Worm (Caenorhabditis elegans): ENCODE results near the gene F16G10.7.

The F16G10.7 gene

DNA sequence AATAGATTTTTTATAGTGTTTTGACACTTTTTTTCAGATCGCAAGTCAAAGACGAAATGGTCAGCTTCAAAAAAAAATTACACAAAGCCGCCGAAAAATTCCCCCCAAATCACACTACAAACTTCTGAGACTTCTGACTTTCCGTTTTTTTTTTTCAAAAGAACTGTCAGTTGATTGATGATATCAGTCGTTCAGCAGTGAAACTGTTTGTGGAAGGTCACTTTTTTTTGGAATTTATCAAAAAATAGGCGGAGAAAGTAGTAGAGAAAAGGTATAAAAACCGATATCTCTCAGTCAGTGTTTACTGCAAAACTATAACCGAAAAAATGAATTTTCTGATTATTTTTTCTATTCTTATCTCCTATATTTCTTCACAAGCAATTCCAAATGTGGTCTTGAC is 27.1 kb downstream of the F16G10.7 start, which contains the start of gene F43C11.3:
F43C11.3 (plus strand) TSS at position 301 of the 400 bp plus-strand sequence.
- no peak for TF ChIP-seq tra-4 (tag; optimal IDR thresholded peaks at IDR 0.05)
- no peak for TF ChIP-seq ama-1 (optimal IDR thresholded peaks at IDR 0.05)
- no peak for TF ChIP-seq hmbx-1 (tag; optimal IDR thresholded peaks at IDR 0.05)
- TF ChIP-seq tbx-37 (GFP tag; conservative IDR thresholded peaks at IDR 0.05), result no peak
- TF ChIP-seq pes-1 (GFP tag; IDR thresholded peaks at IDR 0.05), result no peak
- no peak for TF ChIP-seq flt-1 (GFP tag; IDR thresholded peaks at IDR 0.05)
- TF ChIP-seq B0310.2 (tag; optimal IDR thresholded peaks at IDR 0.05), result no peak
- TF ChIP-seq tbx-11 (GFP tag; IDR thresholded peaks at IDR 0.05), result no peak
- TF ChIP-seq F13C5.2 (tag; optimal IDR thresholded peaks at IDR 0.05), result no peak
- no peak for TF ChIP-seq aly-1 (tag; optimal IDR thresholded peaks at IDR 0.05)
- no peak for TF ChIP-seq hnd-1 (tag; optimal IDR thresholded peaks at IDR 0.05)
- TF ChIP-seq scrt-1 (GFP tag; IDR thresholded peaks at IDR 0.05), result no peak
- no peak for TF ChIP-seq ceh-13 (GFP tag; optimal IDR thresholded peaks at IDR 0.05)
- TF ChIP-seq ceh-36 (tag; optimal IDR thresholded peaks at IDR 0.05), result no peak
- no peak for TF ChIP-seq hmg-4 (GFP tag; optimal IDR thresholded peaks at IDR 0.05)
- no peak for TF ChIP-seq ets-7 (tag; optimal IDR thresholded peaks at IDR 0.05)
- TF ChIP-seq sea-1 (GFP tag; conservative IDR thresholded peaks at IDR 0.05), result no peak

DNA sequence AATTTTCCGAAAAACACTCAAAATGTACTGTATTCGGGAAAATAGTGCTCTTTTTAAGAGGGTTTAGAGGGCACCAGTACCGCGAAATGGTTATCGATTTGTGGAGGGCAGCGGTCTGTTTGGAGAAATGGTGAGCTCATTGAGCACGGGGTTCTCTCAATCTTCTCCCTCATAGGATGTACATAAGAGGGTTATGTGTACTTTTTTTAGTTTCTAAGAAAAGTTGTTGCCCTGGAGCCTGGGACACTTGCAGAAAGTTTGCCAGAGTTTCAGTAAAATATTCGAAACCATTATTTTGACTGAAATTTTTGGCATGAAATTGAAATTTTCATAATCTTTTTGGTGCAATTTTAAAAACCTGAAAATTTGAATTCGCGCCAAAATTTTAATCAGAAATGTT is 27.5 kb downstream of the F16G10.7 start, which contains the start of gene F43C11.10:
F43C11.10 (minus strand) TSS at position 101 of the 400 bp plus-strand sequence.
- TF ChIP-seq ets-7 (tag; optimal IDR thresholded peaks at IDR 0.05), result no peak

DNA sequence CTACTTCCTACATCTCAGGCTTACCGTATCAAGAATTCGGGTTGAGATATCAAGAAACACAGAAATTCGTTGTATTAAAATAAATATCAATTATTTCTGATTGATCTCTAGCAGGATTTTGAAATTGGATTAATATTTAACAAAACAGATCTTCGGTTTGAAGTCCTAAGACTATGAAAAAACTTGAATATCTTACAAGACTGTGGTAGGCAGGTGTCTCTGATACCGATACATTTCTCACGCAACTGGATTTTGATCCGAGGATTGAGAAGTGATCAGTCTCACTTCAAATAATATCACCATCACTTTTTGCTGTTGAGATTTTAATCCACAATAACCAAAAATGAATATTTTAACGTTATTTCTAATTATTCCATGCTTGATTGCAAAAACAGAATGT is 33.4 kb downstream of the F16G10.7 start, which contains the start of gene F43C11.4:
F43C11.4 (plus strand) TSS at position 301 of the 400 bp plus-strand sequence.
- no peak for TF ChIP-seq ama-1 (optimal IDR thresholded peaks at IDR 0.05)
- TF ChIP-seq hmg-4 (GFP tag; optimal IDR thresholded peaks at IDR 0.05), result no peak
- no peak for TF ChIP-seq hmbx-1 (tag; optimal IDR thresholded peaks at IDR 0.05)
- no peak for TF ChIP-seq flt-1 (GFP tag; IDR thresholded peaks at IDR 0.05)

DNA sequence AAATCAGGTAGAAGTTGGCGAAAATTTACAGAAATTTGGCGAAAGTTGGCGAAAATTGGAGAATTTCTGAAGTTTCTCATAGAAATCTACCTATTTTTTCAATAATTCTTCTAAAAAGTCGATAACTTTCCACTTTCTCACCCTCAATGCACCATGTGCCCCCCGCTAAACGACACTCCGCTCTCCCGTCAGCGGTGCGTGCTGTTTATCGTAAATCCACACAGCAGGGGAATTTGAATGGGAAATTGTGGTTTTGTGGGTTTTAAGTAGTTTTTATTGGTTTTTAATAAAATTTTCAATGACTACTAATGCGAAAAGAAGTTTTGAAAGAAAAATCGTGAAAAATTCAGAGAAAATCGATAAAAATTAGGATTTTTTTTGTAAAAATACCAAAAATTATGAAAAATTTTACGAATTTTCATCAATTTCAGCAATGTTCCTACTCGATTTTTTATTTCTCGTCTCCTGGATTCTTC is 38.0 kb downstream of the F16G10.7 start, which contains the start of gene F43C11.6:
F43C11.6 (plus strand) TSS at position 426 of the 476 bp plus-strand sequence.
- no peak for TF ChIP-seq pes-1 (GFP tag; IDR thresholded peaks at IDR 0.05)
- no peak for TF ChIP-seq ama-1 (optimal IDR thresholded peaks at IDR 0.05)
- TF ChIP-seq ets-7 (tag; optimal IDR thresholded peaks at IDR 0.05), result no peak
- no peak for TF ChIP-seq tra-4 (tag; optimal IDR thresholded peaks at IDR 0.05)
- no peak for TF ChIP-seq B0310.2 (tag; optimal IDR thresholded peaks at IDR 0.05)
- TF ChIP-seq sea-1 (GFP tag; conservative IDR thresholded peaks at IDR 0.05), result no peak
- no peak for TF ChIP-seq ceh-13 (GFP tag; optimal IDR thresholded peaks at IDR 0.05)
- TF ChIP-seq ceh-36 (tag; optimal IDR thresholded peaks at IDR 0.05), result no peak
- no peak for TF ChIP-seq F13C5.2 (tag; optimal IDR thresholded peaks at IDR 0.05)
- TF ChIP-seq scrt-1 (GFP tag; IDR thresholded peaks at IDR 0.05), result no peak
- TF ChIP-seq hnd-1 (tag; optimal IDR thresholded peaks at IDR 0.05), result no peak
- TF ChIP-seq aly-1 (tag; optimal IDR thresholded peaks at IDR 0.05), result no peak
- no peak for TF ChIP-seq tbx-37 (GFP tag; conservative IDR thresholded peaks at IDR 0.05)
- TF ChIP-seq flt-1 (GFP tag; IDR thresholded peaks at IDR 0.05), result no peak
- TF ChIP-seq hmg-4 (GFP tag; optimal IDR thresholded peaks at IDR 0.05), result no peak
- TF ChIP-seq tbx-11 (GFP tag; IDR thresholded peaks at IDR 0.05), result no peak
- no peak for TF ChIP-seq hmbx-1 (tag; optimal IDR thresholded peaks at IDR 0.05)

DNA sequence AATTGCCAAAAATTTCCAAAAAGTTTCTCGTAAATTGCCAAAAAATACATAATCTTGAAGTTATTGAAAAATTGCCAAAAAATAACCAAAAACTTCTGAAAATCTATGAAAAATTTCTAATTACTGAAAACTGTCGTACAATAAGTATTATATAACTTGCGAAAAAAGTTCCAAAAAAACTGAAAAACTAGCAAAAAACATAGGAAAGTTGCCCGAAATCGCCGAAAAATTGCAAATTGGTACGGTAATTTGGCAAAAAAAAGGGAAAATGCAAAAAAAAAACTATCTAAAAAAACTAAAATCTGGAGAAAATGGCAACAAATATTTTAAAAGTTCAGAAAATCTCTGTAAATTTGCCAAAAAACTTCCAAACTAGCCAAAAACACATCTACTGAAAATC is 38.6 kb downstream of the F16G10.7 start, which contains the start of gene enri-1:
enri-1 (minus strand) TSS at position 101 of the 400 bp plus-strand sequence.
- TF ChIP-seq aly-1 (tag; optimal IDR thresholded peaks at IDR 0.05) (no peak), tbx-11 (GFP tag; IDR thresholded peaks at IDR 0.05) (no peak), ceh-36 (tag; optimal IDR thresholded peaks at IDR 0.05) (no peak), hmbx-1 (tag; optimal IDR thresholded peaks at IDR 0.05) (no peak), F13C5.2 (tag; optimal IDR thresholded peaks at IDR 0.05) (no peak), B0310.2 (tag; optimal IDR thresholded peaks at IDR 0.05) (no peak), flt-1 (GFP tag; IDR thresholded peaks at IDR 0.05) (no peak), ama-1 (optimal IDR thresholded peaks at IDR 0.05) (no peak), scrt-1 (GFP tag; IDR thresholded peaks at IDR 0.05) (no peak), pes-1 (GFP tag; IDR thresholded peaks at IDR 0.05) (no peak), hmg-4 (GFP tag; optimal IDR thresholded peaks at IDR 0.05) (no peak), ets-7 (tag; optimal IDR thresholded peaks at IDR 0.05) (no peak), tra-4 (tag; optimal IDR thresholded peaks at IDR 0.05) (no peak), hnd-1 (tag; optimal IDR thresholded peaks at IDR 0.05) (no peak), tbx-37 (GFP tag; conservative IDR thresholded peaks at IDR 0.05) (no peak), sea-1 (GFP tag; conservative IDR thresholded peaks at IDR 0.05) (no peak)

DNA sequence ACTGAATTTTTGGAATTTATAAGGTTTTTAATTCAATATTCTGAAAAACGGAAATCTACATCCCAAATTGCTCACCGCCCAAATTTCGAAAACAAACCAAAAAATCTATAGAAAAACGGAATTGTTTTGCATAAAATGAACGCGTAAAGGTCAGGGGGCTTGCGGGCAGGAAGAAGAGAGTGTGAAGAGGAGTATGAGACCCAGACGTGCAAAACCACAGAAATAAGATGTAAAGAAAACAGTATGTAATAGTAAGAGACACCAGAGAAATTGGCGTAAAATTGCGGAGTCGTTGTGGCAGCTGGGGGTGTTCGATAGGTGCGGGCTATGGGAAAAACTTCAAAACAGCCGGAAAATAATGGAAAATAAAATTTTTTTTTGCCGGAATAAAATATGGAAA is 39.1 kb downstream of the F16G10.7 start:
- TF ChIP-seq scrt-1 (GFP tag; IDR thresholded peaks at IDR 0.05) (no peak), hmg-4 (GFP tag; optimal IDR thresholded peaks at IDR 0.05) (no peak), F13C5.2 (tag; optimal IDR thresholded peaks at IDR 0.05) (peak; percentile 15)

DNA sequence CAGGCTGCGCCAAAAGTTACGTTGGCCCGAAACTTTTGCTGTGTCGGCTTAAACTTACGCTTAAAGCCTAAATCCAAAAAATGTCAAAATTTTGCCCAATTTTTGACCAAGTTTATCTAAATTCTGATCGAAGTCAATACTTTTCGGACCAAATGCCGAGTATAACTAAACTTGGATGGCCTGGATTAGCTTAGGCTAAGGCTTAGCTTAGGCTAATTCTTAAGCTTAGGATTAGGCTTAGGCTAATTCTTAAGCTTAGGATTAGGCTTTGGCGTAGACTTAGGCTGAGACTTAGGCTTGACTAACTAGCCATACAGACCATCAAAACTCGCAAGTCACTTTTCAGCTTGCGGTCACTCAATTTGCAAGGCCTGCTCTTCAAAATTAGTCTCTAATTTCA is 43.9 kb downstream of the F16G10.7 start:
- TF ChIP-seq ceh-36 (tag; optimal IDR thresholded peaks at IDR 0.05), result peak; percentile 71
- TF ChIP-seq pes-1 (GFP tag; IDR thresholded peaks at IDR 0.05), result no peak

DNA sequence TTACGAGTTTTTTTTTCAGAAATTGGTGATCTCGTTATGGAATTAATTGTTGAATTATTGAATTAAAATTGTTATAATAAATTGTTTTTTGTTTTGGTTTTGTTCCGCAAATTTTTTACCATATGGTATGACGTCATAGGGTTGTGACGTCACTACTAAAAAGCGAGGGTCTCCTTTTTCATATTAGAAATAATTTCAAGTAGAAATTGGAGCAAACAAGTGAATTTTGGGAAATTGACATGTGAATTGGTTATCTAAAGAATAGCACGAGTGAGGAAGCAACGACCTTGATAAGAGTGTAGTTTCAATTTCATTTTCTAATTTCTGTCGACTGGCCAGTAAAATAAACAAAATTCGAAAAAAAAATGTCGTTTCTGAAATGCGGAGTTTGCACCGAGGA is 44.5 kb downstream of the F16G10.7 start, which contains the start of gene F43C11.7:
F43C11.7 (plus strand) TSS at position 326 of the 400 bp plus-strand sequence.
- no peak for TF ChIP-seq B0310.2 (tag; optimal IDR thresholded peaks at IDR 0.05)
- TF ChIP-seq hmbx-1 (tag; optimal IDR thresholded peaks at IDR 0.05), result no peak
- no peak for TF ChIP-seq F13C5.2 (tag; optimal IDR thresholded peaks at IDR 0.05)
- no peak for TF ChIP-seq hmg-4 (GFP tag; optimal IDR thresholded peaks at IDR 0.05)
- no peak for TF ChIP-seq hnd-1 (tag; optimal IDR thresholded peaks at IDR 0.05)
- no peak for TF ChIP-seq pes-1 (GFP tag; IDR thresholded peaks at IDR 0.05)
- TF ChIP-seq tbx-11 (GFP tag; IDR thresholded peaks at IDR 0.05), result no peak
- no peak for TF ChIP-seq ceh-13 (GFP tag; optimal IDR thresholded peaks at IDR 0.05)
- no peak for TF ChIP-seq ama-1 (optimal IDR thresholded peaks at IDR 0.05)
- TF ChIP-seq flt-1 (GFP tag; IDR thresholded peaks at IDR 0.05), result no peak

All from whole organism, early embryonic.